Fruit fly (Drosophila melanogaster) whole organism, pupa: Measurements from ENCODE around the gene mRpS33.

ENCODE experiments used
- CG10348 ChIP-seq: fragments of 200-800 bp; sonication (Bioruptor generic); IDR thresholded peaks from 2 replicates; pipeline ENCODE4 v1.3.6; 2022; ENCODE audit warnings: missing biosample characterization, missing genetic modification characterization
- CG12605 ChIP-seq: fragments of 200-800 bp; sonication (Bioruptor generic); IDR thresholded peaks from 2 replicates; pipeline ENCODE4 v1.3.6; 2022; ENCODE audit warnings: missing biosample characterization, missing genetic modification characterization
- CG13204 ChIP-seq: fragments of 200-800 bp; sonication (Bioruptor generic); optimal IDR thresholded peaks from 2 replicates; lab custom pipeline; 2018; ENCODE audit warnings: missing biosample characterization, mild to moderate bottlenecking, missing genetic modification characterization, moderate library complexity
- CG14655 ChIP-seq: fragments of 200-800 bp; sonication (Bioruptor generic); optimal IDR thresholded peaks from 3 replicates; lab custom pipeline; 2017; ENCODE audit warnings: mild to moderate bottlenecking, missing biosample characterization, missing genetic modification reagents, missing genetic modification characterization
- CG15710 ChIP-seq: fragments of 200-800 bp; sonication (Bioruptor generic); optimal IDR thresholded peaks from 2 replicates; lab custom pipeline; 2018; ENCODE audit warnings: missing biosample characterization, mild to moderate bottlenecking, missing genetic modification characterization, moderate library complexity
- CG17806 ChIP-seq: fragments of 200-800 bp; sonication (Bioruptor generic); optimal IDR thresholded peaks from 2 replicates; lab custom pipeline; 2018; ENCODE audit warnings: missing biosample characterization, mild to moderate bottlenecking, missing genetic modification characterization, moderate library complexity
- CG32121 ChIP-seq: fragments of 200-800 bp; sonication (Bioruptor generic); IDR thresholded peaks from 2 replicates; pipeline ENCODE4 v1.3.6; 2022; ENCODE audit warnings: missing biosample characterization, missing genetic modification characterization
- CG34367 ChIP-seq: fragments of 200-800 bp; sonication (Bioruptor generic); optimal IDR thresholded peaks from 2 replicates; lab custom pipeline; 2018; ENCODE audit warnings: missing biosample characterization, mild to moderate bottlenecking, missing genetic modification characterization
- CG4496 ChIP-seq: fragments of 200-800 bp; sonication (Bioruptor generic); IDR thresholded peaks from 3 replicates; pipeline ENCODE4 v1.3.6; 2022; ENCODE audit warnings: missing biosample characterization, missing genetic modification characterization
- CG8159 ChIP-seq: fragments of 200-800 bp; sonication (Bioruptor generic); optimal IDR thresholded peaks from 3 replicates; lab custom pipeline; 2018; ENCODE audit warnings: missing biosample characterization, mild to moderate bottlenecking, missing genetic modification characterization, moderate library complexity
- CG8301 ChIP-seq: fragments of 200-800 bp; sonication (Bioruptor generic); optimal IDR thresholded peaks from 2 replicates; lab custom pipeline; 2018; ENCODE audit warnings: missing biosample characterization, mild to moderate bottlenecking, missing genetic modification characterization
- CG9948 ChIP-seq: fragments of 200-800 bp; sonication (Bioruptor generic); optimal IDR thresholded peaks from 2 replicates; lab custom pipeline; 2018; ENCODE audit warnings: missing biosample characterization, mild to moderate bottlenecking, missing genetic modification characterization, moderate library complexity
- D1 ChIP-seq: fragments of 200-800 bp; sonication (Bioruptor generic); optimal IDR thresholded peaks from 2 replicates; lab custom pipeline; 2018; ENCODE audit warnings: missing biosample characterization, mild to moderate bottlenecking, missing genetic modification characterization, moderate library complexity
- EcR ChIP-seq: fragments of 200-800 bp; sonication (Bioruptor generic); optimal IDR thresholded peaks from 3 replicates; lab custom pipeline; 2019; ENCODE audit warnings: missing biosample characterization, missing genetic modification characterization, mild to moderate bottlenecking, moderate library complexity, missing genetic modification reagents
- Ets98B ChIP-seq: fragments of 200-800 bp; sonication (Bioruptor generic); IDR thresholded peaks from 2 replicates; pipeline ENCODE4 v1.3.6; 2022; ENCODE audit warnings: missing biosample characterization, missing genetic modification characterization
- Pif1A ChIP-seq: fragments of 200-800 bp; sonication (Bioruptor generic); optimal IDR thresholded peaks from 3 replicates; lab custom pipeline; 2016; ENCODE audit warnings: missing biosample characterization, missing genetic modification characterization
- Pif1B ChIP-seq: fragments of 200-800 bp; sonication (Bioruptor generic); optimal IDR thresholded peaks from 3 replicates; lab custom pipeline; 2016; ENCODE audit warnings: missing biosample characterization, missing genetic modification characterization
- Snoo ChIP-seq: fragments of 200-800 bp; sonication (Bioruptor generic); optimal IDR thresholded peaks from 3 replicates; lab custom pipeline; 2017; ENCODE audit warnings: missing biosample characterization, mild to moderate bottlenecking, missing genetic modification characterization, inconsistent platforms
- fd96Ca ChIP-seq: fragments of 200-800 bp; sonication (Bioruptor generic); IDR thresholded peaks from 3 replicates; pipeline ENCODE4 v1.3.6; 2022; ENCODE audit warnings: missing biosample characterization, missing genetic modification characterization
- gl ChIP-seq: fragments of 200-800 bp; sonication (Bioruptor generic); optimal IDR thresholded peaks from 2 replicates; lab custom pipeline; 2018; ENCODE audit warnings: missing biosample characterization, mild to moderate bottlenecking, missing genetic modification characterization
- rn ChIP-seq: fragments of 200-800 bp; sonication (Bioruptor generic); IDR thresholded peaks from 2 replicates; pipeline ENCODE4 v1.3.6; 2022; ENCODE audit warnings: missing biosample characterization, missing genetic modification characterization

The mRpS33 gene

DNA sequence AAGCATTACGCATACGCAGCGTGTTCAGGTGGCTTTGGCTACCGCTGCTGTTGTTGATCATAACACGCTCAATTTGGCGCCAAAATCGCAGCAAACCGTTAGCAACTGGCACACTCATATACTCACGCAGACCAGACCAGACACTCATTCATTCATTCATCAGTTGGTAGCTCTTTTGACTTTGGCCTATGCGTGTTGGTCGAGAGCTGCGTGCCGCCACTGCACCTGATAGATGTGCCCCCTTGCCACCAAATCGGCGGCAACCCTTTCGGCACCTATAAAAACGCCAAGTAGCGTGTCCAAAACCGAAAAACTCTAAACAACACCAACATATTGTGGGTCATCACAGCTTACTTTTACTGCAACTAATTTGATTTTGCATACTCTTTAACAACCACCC, 41.9 kb downstream of the mRpS33 start:
- TF ChIP-seq Pif1A, result no peak
- TF ChIP-seq CG13204, result no peak
- TF ChIP-seq Pif1B (GFP tag; lab: Kevin White, UChicago), result no peak
- no peak for TF ChIP-seq fd96Ca (GFP tag; lab: Robert Waterston, UW)
- TF ChIP-seq rn (GFP tag; lab: Robert Waterston, UW), result no peak
- TF ChIP-seq EcR, result no peak
- TF ChIP-seq CG8159 (tag; lab: Kevin White, UChicago), result no peak
- TF ChIP-seq Snoo (tag; lab: Kevin White, UChicago), result no peak
- TF ChIP-seq gl (tag; lab: Kevin White, UChicago), result no peak
- TF ChIP-seq CG34367 (tag; lab: Kevin White, UChicago), result no peak

- no peak for TF ChIP-seq Pif1A
- no peak for TF ChIP-seq gl (tag; lab: Kevin White, UChicago)
- no peak for TF ChIP-seq Snoo (tag; lab: Kevin White, UChicago)
- TF ChIP-seq CG8301 (tag; lab: Kevin White, UChicago), result no peak
- TF ChIP-seq Ets98B (GFP tag; lab: Robert Waterston, UW), result no peak
- no peak for TF ChIP-seq rn (GFP tag; lab: Robert Waterston, UW)
- TF ChIP-seq CG8159 (tag; lab: Kevin White, UChicago), result no peak
- TF ChIP-seq D1, result no peak
- no peak for TF ChIP-seq CG10348 (GFP tag; lab: Robert Waterston, UW)
- no peak for TF ChIP-seq CG14655 (GFP tag; lab: Kevin White, UChicago)
- TF ChIP-seq CG9948, result no peak
- no peak for TF ChIP-seq CG17806 (tag; lab: Kevin White, UChicago)
- TF ChIP-seq CG12605 (GFP tag; lab: Robert Waterston, UW), result no peak
- TF ChIP-seq CG15710 (tag; lab: Kevin White, UChicago), result no peak
- TF ChIP-seq fd96Ca (GFP tag; lab: Robert Waterston, UW), result no peak
These were observed 47.3 kb downstream of the mRpS33 start for dm6 chr3R:16389117-16389516.

- TF ChIP-seq D1, result no peak
- no peak for TF ChIP-seq CG32121 (GFP tag; lab: Robert Waterston, UW)
- TF ChIP-seq EcR, result no peak
- no peak for TF ChIP-seq Pif1A
- no peak for TF ChIP-seq fd96Ca (GFP tag; lab: Robert Waterston, UW)
- TF ChIP-seq CG8301 (tag; lab: Kevin White, UChicago), result no peak
- no peak for TF ChIP-seq CG17806 (tag; lab: Kevin White, UChicago)
- no peak for TF ChIP-seq Ets98B (GFP tag; lab: Robert Waterston, UW)
- no peak for TF ChIP-seq gl (tag; lab: Kevin White, UChicago)
- no peak for TF ChIP-seq Pif1B (GFP tag; lab: Kevin White, UChicago)
- no peak for TF ChIP-seq CG14655 (GFP tag; lab: Kevin White, UChicago)
- TF ChIP-seq CG10348 (GFP tag; lab: Robert Waterston, UW), result no peak
- no peak for TF ChIP-seq Snoo (tag; lab: Kevin White, UChicago)
- no peak for TF ChIP-seq rn (GFP tag; lab: Robert Waterston, UW)
- TF ChIP-seq CG4496 (GFP tag; lab: Robert Waterston, UW), result no peak
- no peak for TF ChIP-seq CG9948
These were observed 49.4 kb downstream of the mRpS33 start for dm6 chr3R:16387039-16387438.
